Fruit fly (Drosophila melanogaster): Measurements from ENCODE around the gene rdgC.

DNA sequence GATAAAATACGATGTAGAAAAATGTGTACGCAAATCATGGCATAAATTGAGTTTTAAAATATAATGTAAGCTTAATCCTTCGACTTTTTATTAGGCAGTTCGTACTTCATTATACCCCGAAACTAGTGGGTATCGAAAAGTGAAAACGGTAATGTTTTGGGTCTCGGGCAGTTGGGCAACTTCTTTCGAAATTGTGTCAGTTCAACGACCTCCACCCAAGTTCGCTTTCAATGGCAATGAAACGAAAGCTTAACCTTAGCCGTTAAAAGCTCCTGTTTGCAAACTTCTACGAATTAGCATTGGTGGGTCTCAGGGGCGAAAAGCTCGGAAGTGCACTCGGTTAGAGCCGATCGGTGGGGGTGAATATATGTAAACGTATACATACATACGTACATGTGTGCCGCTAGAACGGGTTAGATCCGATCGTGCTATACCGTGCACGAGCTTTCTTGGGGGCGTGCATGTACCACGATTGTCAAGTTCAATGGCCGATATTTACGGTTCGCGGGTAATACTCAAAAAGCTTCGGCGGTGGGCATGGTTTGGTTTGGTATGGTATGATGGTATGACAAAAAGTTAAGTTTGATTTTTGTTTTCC lies 17.6 kb upstream of the rdgC start:
- TF ChIP-seq rn (GFP tag; IDR thresholded peaks at IDR 0.05) = no peak
- no peak for TF ChIP-seq CG32121 (GFP tag; IDR thresholded peaks at IDR 0.05)
- no peak for TF ChIP-seq CG15710 (tag; optimal IDR thresholded peaks at IDR 0.05)
- TF ChIP-seq CG9948 (tag; optimal IDR thresholded peaks at IDR 0.05) = no peak
- TF ChIP-seq fd96Ca (GFP tag; IDR thresholded peaks at IDR 0.05) = no peak
- TF ChIP-seq CG12605 (GFP tag; IDR thresholded peaks at IDR 0.05) = no peak
- TF ChIP-seq CG8301 (tag; optimal IDR thresholded peaks at IDR 0.05) = no peak
- TF ChIP-seq Snoo (tag; optimal IDR thresholded peaks at IDR 0.05) = no peak
- TF ChIP-seq CG8159 (tag; optimal IDR thresholded peaks at IDR 0.05) = no peak
- TF ChIP-seq CG4496 (GFP tag; IDR thresholded peaks at IDR 0.05) = no peak; the same call in 2 of the 3 replicates
- no peak for TF ChIP-seq CG34367 (tag; optimal IDR thresholded peaks at IDR 0.05)
- TF ChIP-seq EcR (GFP tag; optimal IDR thresholded peaks at IDR 0.05) = peak; percentile 97
- TF ChIP-seq gl (tag; optimal IDR thresholded peaks at IDR 0.05) = no peak
- TF ChIP-seq Ets98B (GFP tag; IDR thresholded peaks at IDR 0.05) = no peak; the same call in 1 of the 2 replicates
